Worm (Caenorhabditis elegans) whole organism, L3 larva: ENCODE data around the gene srbc-9.

Experiments used
- R02D3.7 ChIP-seq: fragments of 150-350 bp; optimal IDR thresholded peaks from 2 replicates; lab custom pipeline; 2014; ENCODE audit warnings: missing biosample characterization, missing genetic modification characterization
- aly-2 ChIP-seq: fragments of 150-350 bp; optimal IDR thresholded peaks from 2 replicates; lab custom pipeline; 2014; ENCODE audit warnings: missing biosample characterization, missing genetic modification characterization
- ama-1 ChIP-seq: fragments of 150-350 bp; optimal IDR thresholded peaks from 2 replicates; lab custom pipeline; 2018
- daf-12 ChIP-seq: fragments of 150-350 bp; optimal IDR thresholded peaks from 2 replicates; lab custom pipeline; 2014; ENCODE audit warnings: missing biosample characterization, missing genetic modification reagents, missing genetic modification characterization
- elt-1 ChIP-seq: fragments of 150-350 bp; optimal IDR thresholded peaks from 2 replicates; lab custom pipeline; 2014; ENCODE audit warnings: missing biosample characterization, missing genetic modification characterization
- nhr-11 ChIP-seq: fragments of 150-350 bp; optimal IDR thresholded peaks from 2 replicates; lab custom pipeline; 2014; ENCODE audit warnings: missing biosample characterization, missing genetic modification characterization
- nhr-25 ChIP-seq: sonication (generic microtip); optimal IDR thresholded peaks from 2 replicates; lab custom pipeline; 2017; ENCODE audit warnings: missing biosample characterization, missing genetic modification characterization
- snpc-4 ChIP-seq: fragments of 150-350 bp; optimal IDR thresholded peaks from 2 replicates; lab custom pipeline; 2014; ENCODE audit warnings: missing biosample characterization, missing genetic modification characterization
- tbx-2 ChIP-seq: sonication (generic microtip); optimal IDR thresholded peaks from 2 replicates; lab custom pipeline; 2016; ENCODE audit warnings: mild to moderate bottlenecking, missing genetic modification characterization, missing compliant biosample characterization

DNA sequence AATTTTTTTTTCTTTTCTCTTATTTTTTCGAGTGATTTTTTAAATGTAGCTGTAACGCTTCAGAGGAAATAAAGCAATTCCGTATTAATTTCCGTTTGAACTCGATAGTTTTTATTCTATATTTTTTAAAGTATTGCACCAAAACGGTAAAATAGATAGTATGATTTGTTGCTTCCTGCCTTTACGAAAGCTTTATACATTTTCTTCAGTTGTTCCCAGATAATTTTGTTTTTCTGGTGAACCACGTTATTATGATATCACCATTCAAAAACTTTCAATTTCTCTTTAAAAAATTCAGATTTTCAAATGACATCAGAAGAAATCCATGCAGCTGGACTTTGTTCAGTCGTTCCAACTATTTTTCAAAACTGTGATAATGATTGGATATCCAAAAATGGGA lies 24.7 kb upstream of the srbc-9 start, which contains the start of gene srb-18:
- TF ChIP-seq daf-12 (no peak), snpc-4 (no peak), ama-1 (lab: Kevin White, UChicago) (no peak), aly-2 (tag; lab: Kevin White, UChicago) (no peak), R02D3.7 (tag; lab: Kevin White, UChicago) (no peak), elt-1 (no peak), nhr-25 (tag; lab: Kevin White, UChicago) (no peak), tbx-2 (tag; lab: Kevin White, UChicago) (no peak), nhr-11 (no peak)
